Fruit fly (Drosophila melanogaster) whole organism, embryonic: ENCODE data around the gene Pex7.

ENCODE experiments used
- Antp ChIP-seq: fragments of 200-800 bp; sonication (Bioruptor generic); optimal IDR thresholded peaks from 3 replicates; lab custom pipeline; 2016; ENCODE audit warnings: missing biosample characterization, missing genetic modification characterization
- Atf-2 ChIP-seq: fragments of 200-800 bp; sonication (Bioruptor generic); optimal IDR thresholded peaks from 2 replicates; lab custom pipeline; 2016; ENCODE audit warnings: missing biosample characterization, missing genetic modification characterization
- CG10565 ChIP-seq: fragments of 200-800 bp; sonication (Bioruptor generic); optimal IDR thresholded peaks from 3 replicates; lab custom pipeline; 2016; ENCODE audit warnings: missing biosample characterization, mild to moderate bottlenecking, missing genetic modification characterization
- CG11456 ChIP-seq: fragments of 200-800 bp; sonication (Bioruptor generic); IDR thresholded peaks from 3 replicates; pipeline ENCODE4 v1.3.6; 2022; ENCODE audit warnings: missing biosample characterization, missing genetic modification characterization
- CG15479 ChIP-seq: fragments of 200-800 bp; sonication (Bioruptor generic); optimal IDR thresholded peaks from 3 replicates; lab custom pipeline; 2019; ENCODE audit warnings: missing biosample characterization, mild to moderate bottlenecking, missing genetic modification characterization, moderate library complexity
- CG16813 ChIP-seq: fragments of 200-800 bp; sonication (Bioruptor generic); IDR thresholded peaks from 3 replicates; pipeline ENCODE4 v1.3.6; 2022; ENCODE audit warnings: missing biosample characterization, missing genetic modification characterization; ENCODE audit not compliant: partially characterized antibody
- CG18764 ChIP-seq: fragments of 200-800 bp; sonication (Bioruptor generic); optimal IDR thresholded peaks from 3 replicates; lab custom pipeline; 2016; ENCODE audit warnings: missing biosample characterization, missing genetic modification characterization
- CG2202 ChIP-seq: fragments of 200-800 bp; sonication (Bioruptor generic); optimal IDR thresholded peaks from 2 replicates; lab custom pipeline; 2018; ENCODE audit warnings: missing biosample characterization, mild to moderate bottlenecking, missing genetic modification characterization
- CG32767 ChIP-seq: fragments of 200-800 bp; sonication (Bioruptor generic); IDR thresholded peaks from 2 replicates; pipeline ENCODE4 v1.3.6; 2022; ENCODE audit warnings: missing biosample characterization, missing genetic modification characterization
- CG3838 ChIP-seq: fragments of 200-800 bp; sonication (Bioruptor generic); optimal IDR thresholded peaks from 3 replicates; lab custom pipeline; 2016; ENCODE audit warnings: missing biosample characterization, missing genetic modification characterization
- CG6765 ChIP-seq: fragments of 200-800 bp; sonication (Bioruptor generic); optimal IDR thresholded peaks from 3 replicates; lab custom pipeline; 2017; ENCODE audit warnings: missing biosample characterization, mild to moderate bottlenecking, missing genetic modification characterization
- CG8089 ChIP-seq: fragments of 200-800 bp; sonication (Bioruptor generic); optimal IDR thresholded peaks from 3 replicates; lab custom pipeline; 2016; ENCODE audit warnings: missing biosample characterization, missing genetic modification characterization
- CG9609 ChIP-seq: fragments of 200-800 bp; sonication (Bioruptor generic); optimal IDR thresholded peaks from 3 replicates; lab custom pipeline; 2016; ENCODE audit warnings: missing biosample characterization, missing genetic modification characterization
- Doc2 ChIP-seq: fragments of 200-800 bp; sonication (Bioruptor generic); IDR thresholded peaks from 2 replicates; pipeline ENCODE4 v1.3.6; 2022; ENCODE audit warnings: missing biosample characterization, missing genetic modification characterization
- Drgx ChIP-seq: fragments of 200-800 bp; sonication (Bioruptor generic); IDR thresholded peaks from 2 replicates; pipeline ENCODE4 v1.3.6; 2022; ENCODE audit warnings: missing biosample characterization, missing genetic modification characterization
- Fer1 ChIP-seq: fragments of 200-800 bp; sonication (Bioruptor generic); optimal IDR thresholded peaks from 2 replicates; lab custom pipeline; 2017; ENCODE audit warnings: missing biosample characterization, mild to moderate bottlenecking, missing genetic modification characterization
- Hand ChIP-seq: fragments of 200-800 bp; sonication (Bioruptor generic); optimal IDR thresholded peaks from 2 replicates; lab custom pipeline; 2017; ENCODE audit warnings: mild to moderate bottlenecking, missing biosample characterization, missing genetic modification reagents, missing genetic modification characterization
- Hey ChIP-seq: fragments of 200-800 bp; sonication (Bioruptor generic); optimal IDR thresholded peaks from 3 replicates; lab custom pipeline; 2018; ENCODE audit warnings: missing biosample characterization, mild to moderate bottlenecking, missing genetic modification characterization
- Hr78 ChIP-seq, 2 experiments: fragments of 200-800 bp in 1 of 2; fragments of >200 bp in 1 of 2; sonication (Bioruptor generic) in 1 of 2; optimal IDR thresholded peaks; 2 replicates each; lab custom pipeline; 2017 to 2019; ENCODE audit warnings: missing biosample characterization in 2 of 2, missing genetic modification characterization in 2 of 2, mild to moderate bottlenecking in 1 of 2, moderate library complexity in 1 of 2
- Meics ChIP-seq: fragments of 200-800 bp; sonication (Bioruptor generic); optimal IDR thresholded peaks from 2 replicates; lab custom pipeline; 2017; ENCODE audit warnings: missing biosample characterization, mild to moderate bottlenecking, missing genetic modification characterization
- Mes4 ChIP-seq: fragments of 200-800 bp; sonication (Bioruptor generic); optimal IDR thresholded peaks from 2 replicates; lab custom pipeline; 2016; ENCODE audit warnings: missing biosample characterization, missing genetic modification characterization
- NC2α ChIP-seq: fragments of 200-800 bp; sonication (Bioruptor generic); optimal IDR thresholded peaks from 2 replicates; lab custom pipeline; 2016; ENCODE audit warnings: missing biosample characterization, missing genetic modification characterization
- Pdp1 ChIP-seq, 2 experiments: fragments of 200-800 bp; sonication (Bioruptor generic); optimal IDR thresholded peaks; 3 replicates each; lab custom pipeline; 2016; ENCODE audit warnings: missing biosample characterization in 2 of 2, missing genetic modification characterization in 2 of 2, mild to moderate bottlenecking in 1 of 2, moderate library complexity in 1 of 2
- Six4 ChIP-seq: fragments of 200-800 bp; sonication (Bioruptor generic); optimal IDR thresholded peaks from 2 replicates; lab custom pipeline; 2016; ENCODE audit warnings: missing biosample characterization, missing genetic modification characterization
- Tbp ChIP-seq: fragments of >200 bp; optimal IDR thresholded peaks from 2 replicates; lab custom pipeline; 2018; ENCODE audit warnings: missing biosample characterization, missing genetic modification characterization
- abd-A ChIP-seq: fragments of 200-800 bp; sonication (Bioruptor generic); optimal IDR thresholded peaks from 3 replicates; lab custom pipeline; 2019; ENCODE audit warnings: missing biosample characterization, mild to moderate bottlenecking, missing genetic modification characterization, moderate library complexity
- ash1 ChIP-seq: fragments of 200-800 bp; sonication (Bioruptor generic); optimal IDR thresholded peaks from 2 replicates; lab custom pipeline; 2018; ENCODE audit warnings: missing biosample characterization, mild to moderate bottlenecking, missing genetic modification characterization
- crp ChIP-seq, 2 experiments: fragments of 200-800 bp; sonication (Bioruptor generic); optimal IDR thresholded peaks; 2 replicates in 1 of 2; 3 replicates in 1 of 2; lab custom pipeline; 2017; ENCODE audit warnings: missing biosample characterization in 2 of 2, missing genetic modification characterization in 2 of 2, mild to moderate bottlenecking in 1 of 2, moderate library complexity in 1 of 2
- dm ChIP-seq: fragments of 200-800 bp; sonication (Bioruptor generic); optimal IDR thresholded peaks from 3 replicates; lab custom pipeline; 2016; ENCODE audit warnings: missing biosample characterization, missing genetic modification characterization
- dmrt11E ChIP-seq: fragments of 200-800 bp; sonication (Bioruptor generic); optimal IDR thresholded peaks from 3 replicates; lab custom pipeline; 2018; ENCODE audit warnings: missing biosample characterization, mild to moderate bottlenecking, missing genetic modification characterization, moderate library complexity
- dpn ChIP-seq, 2 experiments: fragments of 200-800 bp; sonication (Bioruptor generic); optimal IDR thresholded peaks; 3 replicates each; lab custom pipeline; 2016; ENCODE audit warnings: missing biosample characterization in 2 of 2, missing genetic modification characterization in 2 of 2
- eve ChIP-seq, 2 experiments: fragments of >200 bp; optimal IDR thresholded peaks; 2 replicates each; lab custom pipeline; 2017; ENCODE audit warnings: missing biosample characterization in 2 of 2, missing genetic modification characterization in 2 of 2
- fd102C ChIP-seq: fragments of 200-800 bp; sonication (Bioruptor generic); optimal IDR thresholded peaks from 2 replicates; lab custom pipeline; 2018; ENCODE audit warnings: missing biosample characterization, mild to moderate bottlenecking, missing genetic modification characterization, moderate library complexity
- gro ChIP-seq: fragments of 200-800 bp; sonication (Bioruptor generic); optimal IDR thresholded peaks from 2 replicates; lab custom pipeline; 2016; ENCODE audit warnings: missing biosample characterization, missing genetic modification characterization
- gsb ChIP-seq: fragments of 200-800 bp; sonication (Bioruptor generic); IDR thresholded peaks from 2 replicates; pipeline ENCODE4 v1.3.6; 2022; ENCODE audit warnings: missing biosample characterization, missing genetic modification characterization
- gt ChIP-seq: fragments of 200-800 bp; sonication (Bioruptor generic); IDR thresholded peaks from 2 replicates; pipeline ENCODE4 v1.3.6; 2022; ENCODE audit warnings: missing biosample characterization, missing genetic modification characterization
- hkb ChIP-seq, 2 experiments: fragments of 200-800 bp in 1 of 2; fragments of >200 bp in 1 of 2; sonication (Bioruptor generic) in 1 of 2; IDR thresholded peaks in 1 of 2; optimal IDR thresholded peaks in 1 of 2; 2 replicates each; pipeline versions ENCODE4 v1.3.6 to Lab custom; 2017 to 2022; ENCODE audit warnings: missing biosample characterization in 1 of 2, missing genetic modification characterization in 1 of 2
- ind ChIP-seq: fragments of 200-800 bp; sonication (Bioruptor generic); optimal IDR thresholded peaks from 3 replicates; lab custom pipeline; 2016; ENCODE audit warnings: missing biosample characterization, missing genetic modification characterization
- kay ChIP-seq: fragments of 200-800 bp; sonication (Bioruptor generic); optimal IDR thresholded peaks from 2 replicates; lab custom pipeline; 2016; ENCODE audit warnings: missing biosample characterization, missing genetic modification characterization
- klu ChIP-seq: fragments of 200-800 bp; sonication (Bioruptor generic); IDR thresholded peaks from 2 replicates; pipeline ENCODE4 v1.3.6; 2022; ENCODE audit warnings: missing biosample characterization, missing genetic modification characterization
- nerfin-2 ChIP-seq: fragments of 200-800 bp; sonication (Bioruptor generic); IDR thresholded peaks from 2 replicates; pipeline ENCODE4 v1.3.6; 2022; ENCODE audit warnings: missing biosample characterization, missing genetic modification characterization; ENCODE audit not compliant: partially characterized antibody
- nmo ChIP-seq: fragments of 200-800 bp; sonication (Bioruptor generic); optimal IDR thresholded peaks from 2 replicates; lab custom pipeline; 2018; ENCODE audit warnings: missing biosample characterization, mild to moderate bottlenecking, missing genetic modification characterization, moderate library complexity
- p53 ChIP-seq: fragments of 200-800 bp; sonication (Bioruptor generic); optimal IDR thresholded peaks from 2 replicates; lab custom pipeline; 2016; ENCODE audit warnings: missing biosample characterization, missing genetic modification characterization
- repo ChIP-seq: fragments of 200-800 bp; sonication (Bioruptor generic); optimal IDR thresholded peaks from 2 replicates; lab custom pipeline; 2016; ENCODE audit warnings: missing biosample characterization, missing genetic modification characterization
- shn ChIP-seq: fragments of 200-800 bp; sonication (Bioruptor generic); optimal IDR thresholded peaks from 3 replicates; lab custom pipeline; 2016; ENCODE audit warnings: missing biosample characterization, missing genetic modification characterization
- sqz ChIP-seq: fragments of 200-800 bp; sonication (Bioruptor generic); optimal IDR thresholded peaks from 3 replicates; lab custom pipeline; 2018; ENCODE audit warnings: missing biosample characterization, mild to moderate bottlenecking, missing genetic modification characterization
- tna ChIP-seq: fragments of 200-800 bp; sonication (Bioruptor generic); IDR thresholded peaks from 2 replicates; pipeline ENCODE4 v1.3.6; 2022; ENCODE audit warnings: missing biosample characterization, missing genetic modification characterization; ENCODE audit not compliant: partially characterized antibody
- trh ChIP-seq: fragments of 200-800 bp; sonication (Bioruptor generic); optimal IDR thresholded peaks from 2 replicates; lab custom pipeline; 2016; ENCODE audit warnings: missing biosample characterization, missing genetic modification characterization
- wek ChIP-seq: fragments of 200-800 bp; sonication (Bioruptor generic); optimal IDR thresholded peaks from 3 replicates; lab custom pipeline; 2018; ENCODE audit warnings: missing biosample characterization, mild to moderate bottlenecking, missing genetic modification characterization, moderate library complexity

Pex7 gene

dm6 chr3L:8603880-8604692, 42.9 kb upstream of the Pex7 start, which contains the start of the genes CG5989 and CG6282 (continued):
- TF ChIP-seq CG32767 = no peak
- TF ChIP-seq Fer1 = no peak
- no peak for TF ChIP-seq klu (GFP tag; lab: Robert Waterston, UW)
- no peak for TF ChIP-seq p53 (GFP tag; lab: Kevin White, UChicago)
- no peak for TF ChIP-seq Hand (GFP tag; lab: Kevin White, UChicago)
- TF ChIP-seq abd-A (tag; lab: Kevin White, UChicago) = no peak
- TF ChIP-seq dpn (GFP tag; optimal IDR thresholded peaks at IDR 0.05; lab: Kevin White, UChicago) = no peak
- TF ChIP-seq CG9609 (GFP tag; lab: Kevin White, UChicago) = no peak
- TF ChIP-seq trh (GFP tag; lab: Kevin White, UChicago) = no peak
- TF ChIP-seq Pdp1 (GFP tag; optimal IDR thresholded peaks at IDR 0.05; lab: Kevin White, UChicago) = peak; percentile 4 to 75
- no peak for TF ChIP-seq CG15479
- peak; percentile 2 for TF ChIP-seq Mes4 (GFP tag; lab: Kevin White, UChicago)
- no peak for TF ChIP-seq gro (GFP tag; lab: Kevin White, UChicago)
- TF ChIP-seq Hey (tag; lab: Kevin White, UChicago) = no peak
- TF ChIP-seq repo (GFP tag; lab: Kevin White, UChicago) = no peak
- no peak for TF ChIP-seq eve (GFP tag; optimal IDR thresholded peaks at IDR 0.05; lab: Kevin White, UChicago)
- no peak for TF ChIP-seq gsb (GFP tag; lab: Robert Waterston, UW)
- TF ChIP-seq Antp (GFP tag; lab: Kevin White, UChicago) = no peak
- no peak for TF ChIP-seq CG2202 (tag; lab: Kevin White, UChicago)
- TF ChIP-seq shn = no peak
- TF ChIP-seq CG8089 (GFP tag; lab: Kevin White, UChicago) = no peak
- no peak for TF ChIP-seq gt (GFP tag; lab: Robert Waterston, UW)
- TF ChIP-seq sqz (GFP tag; lab: Kevin White, UChicago) = no peak
- no peak for TF ChIP-seq kay
- no peak for TF ChIP-seq fd102C (GFP tag; lab: Kevin White, UChicago)
- TF ChIP-seq hkb (optimal IDR thresholded peaks at IDR 0.05; lab: Kevin White, UChicago) = no peak
- peak; percentile 57 for TF ChIP-seq hkb (GFP tag; IDR thresholded peaks at IDR 0.05; lab: Robert Waterston, UW)
- no peak for TF ChIP-seq wek
- peak; percentile 61 for TF ChIP-seq nmo (GFP tag; lab: Kevin White, UChicago)
- TF ChIP-seq Hr78 (GFP tag; optimal IDR thresholded peaks at IDR 0.05; lab: Kevin White, UChicago) = peak in 1 of 2 experiments; percentile 80
- no peak for TF ChIP-seq ash1
- no peak for TF ChIP-seq Tbp (GFP tag; lab: Kevin White, UChicago)
- TF ChIP-seq Atf-2 (GFP tag; lab: Kevin White, UChicago) = no peak
- peak; percentile 89 to 98 for TF ChIP-seq crp (GFP tag; optimal IDR thresholded peaks at IDR 0.05; lab: Kevin White, UChicago)
- TF ChIP-seq CG11456 (GFP tag; lab: Robert Waterston, UW) = peak; percentile 63; the same call in 2 of the 3 replicates
- TF ChIP-seq CG10565 = no peak
- peak; percentile 31 for TF ChIP-seq dmrt11E (tag; lab: Kevin White, UChicago)
- TF ChIP-seq Drgx (GFP tag; lab: Robert Waterston, UW) = no peak; the same call in 1 of the 2 replicates
- TF ChIP-seq CG16813 (GFP tag; lab: Robert Waterston, UW) = peak; percentile 57
- no peak for TF ChIP-seq CG6765 (GFP tag; lab: Kevin White, UChicago)
- no peak for TF ChIP-seq Doc2
- TF ChIP-seq Meics (GFP tag; lab: Kevin White, UChicago) = no peak
- TF ChIP-seq NC2α (GFP tag; lab: Kevin White, UChicago) = no peak
- TF ChIP-seq CG3838 = no peak
- no peak for TF ChIP-seq CG18764 (GFP tag; lab: Kevin White, UChicago)
- TF ChIP-seq Six4 (GFP tag; lab: Kevin White, UChicago) = peak; percentile 8
- no peak for TF ChIP-seq ind
- TF ChIP-seq tna (GFP tag; lab: Robert Waterston, UW) = no peak
- TF ChIP-seq dm (GFP tag; lab: Kevin White, UChicago) = peak; percentile 48
- no peak for TF ChIP-seq nerfin-2 (GFP tag; lab: Robert Waterston, UW)
